Worm (Caenorhabditis elegans): ENCODE data around the gene fem-2.

DNA sequence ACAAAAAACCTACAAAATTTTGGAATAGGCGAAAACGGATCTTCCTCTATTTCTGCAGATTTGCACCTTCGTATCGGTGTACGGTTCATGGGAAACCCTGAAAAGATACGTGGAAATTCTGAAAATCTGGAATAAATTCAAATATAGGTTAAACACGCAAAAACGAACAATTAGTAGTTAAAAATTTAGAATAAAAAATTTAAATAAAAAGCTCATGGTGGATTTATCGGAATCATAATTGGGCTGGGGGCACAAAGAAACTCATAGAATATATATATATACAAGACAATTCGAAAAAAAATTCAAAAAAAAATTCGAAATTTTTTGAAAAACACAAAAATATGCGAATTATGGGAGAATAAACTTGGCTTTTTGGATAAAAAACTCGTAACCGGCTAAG, 47.4 kb downstream of the fem-2 start, which contains the start of gene helq-1:
- TF ChIP-seq tbx-11 (GFP tag; IDR thresholded peaks at IDR 0.05) = no peak
- no peak for TF ChIP-seq ama-1 (optimal IDR thresholded peaks at IDR 0.05)
- no peak for TF ChIP-seq ceh-36 (tag; optimal IDR thresholded peaks at IDR 0.05)
- TF ChIP-seq B0310.2 (tag; optimal IDR thresholded peaks at IDR 0.05) = no peak
- no peak for TF ChIP-seq ets-7 (tag; optimal IDR thresholded peaks at IDR 0.05)
- no peak for TF ChIP-seq scrt-1 (GFP tag; IDR thresholded peaks at IDR 0.05)
- TF ChIP-seq flt-1 (GFP tag; IDR thresholded peaks at IDR 0.05) = no peak
- TF ChIP-seq ceh-13 (GFP tag; optimal IDR thresholded peaks at IDR 0.05) = no peak
- no peak for TF ChIP-seq hnd-1 (tag; optimal IDR thresholded peaks at IDR 0.05)
- no peak for TF ChIP-seq sea-1 (GFP tag; conservative IDR thresholded peaks at IDR 0.05)

All from whole organism, early embryonic.